Worm (Caenorhabditis elegans) whole organism, L3 larva: Measurements from ENCODE around the gene M03D4.4.

Experiments used
- fkh-10 ChIP-seq: sonication (generic microtip); optimal IDR thresholded peaks from 2 replicates; lab custom pipeline; 2017; ENCODE audit warnings: missing biosample characterization, missing genetic modification reagents, missing genetic modification characterization
- pqm-1 ChIP-seq: fragments of 150-350 bp; optimal IDR thresholded peaks from 2 replicates; lab custom pipeline; 2017; ENCODE audit warnings: missing biosample characterization, missing genetic modification characterization, inconsistent platforms
- skn-1 ChIP-seq: fragments of 150-350 bp; optimal IDR thresholded peaks from 2 replicates; lab custom pipeline; 2014; ENCODE audit warnings: missing biosample characterization, missing genetic modification characterization
- unc-39 ChIP-seq: sonication (generic microtip); optimal IDR thresholded peaks from 4 replicates; lab custom pipeline; 2017; ENCODE audit warnings: missing biosample characterization, missing genetic modification characterization
- unc-62 ChIP-seq: fragments of 150-350 bp; sonication (generic microtip); optimal IDR thresholded peaks from 4 replicates; lab custom pipeline; 2014; ENCODE audit warnings: missing biosample characterization, missing genetic modification reagents, missing genetic modification characterization

ce11 chrIV:6159616-6160015 is 32.5 kb upstream of the M03D4.4 start:
- TF ChIP-seq unc-62 (GFP tag; lab: Kevin White, UChicago) (no peak), unc-39 (tag; lab: Kevin White, UChicago) (no peak), skn-1 (tag; lab: Kevin White, UChicago) (no peak), fkh-10 (no peak), pqm-1 (no peak)
